Fruit fly (Drosophila melanogaster): ENCODE measurements around the gene CG3557.

CG3557 gene

DNA sequence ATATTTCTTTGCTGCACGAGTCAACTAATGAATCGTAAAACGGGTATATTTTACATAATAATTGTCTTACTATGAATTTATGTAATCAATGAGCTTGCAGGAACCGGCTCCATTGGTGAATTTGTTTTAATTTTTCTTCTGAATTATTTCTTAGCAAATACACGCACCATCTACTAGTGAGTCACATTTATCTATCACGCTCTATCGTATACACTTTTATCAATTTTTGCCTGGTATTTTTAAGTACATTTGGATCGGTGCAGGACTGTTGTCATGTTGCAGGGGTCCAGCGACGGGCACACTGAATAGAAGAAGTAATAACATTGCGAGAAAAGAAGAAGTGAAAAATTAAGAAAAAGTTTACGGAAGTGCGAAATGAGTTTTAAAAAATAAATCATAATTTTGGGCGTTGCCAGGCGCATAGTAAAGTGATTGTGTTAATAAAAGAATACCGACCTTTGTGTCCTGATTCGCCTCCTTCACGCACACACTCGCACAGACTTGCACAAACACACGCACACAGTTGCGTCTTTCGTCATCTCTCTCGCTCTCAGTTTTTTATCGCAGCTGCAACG is 20.4 kb downstream of the CG3557 start, which contains the start of the genes Rab5 and Axud1 (continued):
- TF ChIP-seq Usf (GFP tag; optimal IDR thresholded peaks at IDR 0.05): no peak
- no peak for TF ChIP-seq bcd (GFP tag; optimal IDR thresholded peaks at IDR 0.05)
- TF ChIP-seq sens (GFP tag): peak; percentile 72
- TF ChIP-seq trem (tag; optimal IDR thresholded peaks at IDR 0.05): peak; percentile 60
- TF ChIP-seq CG14710 (tag; optimal IDR thresholded peaks at IDR 0.05): peak; percentile 88
- TF ChIP-seq CG3838 (GFP tag; optimal IDR thresholded peaks at IDR 0.05): no peak
- TF ChIP-seq CG32772 (GFP tag; IDR thresholded peaks at IDR 0.05): 0 out of 2 replicates have a peak, but pooled peaks have one; percentile 15
- no peak for TF ChIP-seq mirr (GFP tag; optimal IDR thresholded peaks at IDR 0.05)
- no peak for TF ChIP-seq chif (GFP tag; optimal IDR thresholded peaks at IDR 0.05)
- TF ChIP-seq CG33557 (GFP tag; optimal IDR thresholded peaks at IDR 0.05): no peak
- TF ChIP-seq Antp (GFP tag; optimal IDR thresholded peaks at IDR 0.05): no peak
- TF ChIP-seq CG7839 (tag; optimal IDR thresholded peaks at IDR 0.05): peak; percentile 4
- no peak for TF ChIP-seq CG6175 (GFP tag; IDR thresholded peaks at IDR 0.05)
- peak; percentile 50 for TF ChIP-seq CG2116 (GFP tag; optimal IDR thresholded peaks at IDR 0.05)
- TF ChIP-seq CG12155 (GFP tag; optimal IDR thresholded peaks at IDR 0.05): no peak
- TF ChIP-seq ewg (GFP tag; optimal IDR thresholded peaks at IDR 0.05): no peak
- TF ChIP-seq H15 (GFP tag; IDR thresholded peaks at IDR 0.05): no peak
- no peak for TF ChIP-seq CG2202 (tag; optimal IDR thresholded peaks at IDR 0.05)
- TF ChIP-seq CG32767 (GFP tag; IDR thresholded peaks at IDR 0.05): no peak
- no peak for TF ChIP-seq Poxn (GFP tag; IDR thresholded peaks at IDR 0.05)
- TF ChIP-seq CG2712 (tag; optimal IDR thresholded peaks at IDR 0.05): peak; percentile 61
- no peak for TF ChIP-seq CG17568 (GFP tag; optimal IDR thresholded peaks at IDR 0.05)
- peak; percentile 41 for TF ChIP-seq Dref (GFP tag; IDR thresholded peaks at IDR 0.05)
- TF ChIP-seq sqz (GFP tag; optimal IDR thresholded peaks at IDR 0.05): peak; percentile 4
- TF ChIP-seq br (optimal IDR thresholded peaks at IDR 0.05): no peak
- TF ChIP-seq ab (GFP tag; optimal IDR thresholded peaks at IDR 0.05): no peak
- no peak for TF ChIP-seq yki (optimal IDR thresholded peaks at IDR 0.05)
- TF ChIP-seq rib (GFP tag; IDR thresholded peaks at IDR 0.05): no peak
- no peak for TF ChIP-seq Fer2 (tag; optimal IDR thresholded peaks at IDR 0.05)
- no peak for TF ChIP-seq CG4707 (GFP tag; optimal IDR thresholded peaks at IDR 0.05)
- no peak for TF ChIP-seq abd-A (tag; optimal IDR thresholded peaks at IDR 0.05)
- TF ChIP-seq CG16779 (GFP tag; IDR thresholded peaks at IDR 0.05): no peak
- no peak for TF ChIP-seq Neu2 (GFP tag; optimal IDR thresholded peaks at IDR 0.05; ENCODE audit: borderline replicate concordance)
- no peak for TF ChIP-seq p53 (GFP tag; optimal IDR thresholded peaks at IDR 0.05)
- TF ChIP-seq lbe (GFP tag; optimal IDR thresholded peaks at IDR 0.05): no peak
- no peak for TF ChIP-seq CG6765 (GFP tag; optimal IDR thresholded peaks at IDR 0.05)
- no peak for TF ChIP-seq sna (GFP tag; IDR thresholded peaks at IDR 0.05; ENCODE audit: partially characterized antibody)
- TF ChIP-seq bowl (GFP tag; IDR thresholded peaks at IDR 0.05): no peak
- no peak; the same call in 1 of the 2 replicates for TF ChIP-seq chm (GFP tag; IDR thresholded peaks at IDR 0.05)
- no peak for TF ChIP-seq CG18619 (GFP tag; optimal IDR thresholded peaks at IDR 0.05)
- TF ChIP-seq sr (GFP tag; IDR thresholded peaks at IDR 0.05): no peak
- TF ChIP-seq insv (GFP tag; optimal IDR thresholded peaks at IDR 0.05): no peak
- TF ChIP-seq Myb (GFP tag; optimal IDR thresholded peaks at IDR 0.05): no peak
- no peak for TF ChIP-seq mld (GFP tag; IDR thresholded peaks at IDR 0.05; ENCODE audit: partially characterized antibody)
- TF ChIP-seq nau (GFP tag; optimal IDR thresholded peaks at IDR 0.05): no peak
- no peak for TF ChIP-seq CG31388 (GFP tag; optimal IDR thresholded peaks at IDR 0.05)
- peak; percentile 79 for TF ChIP-seq BEAF-32 (GFP tag; optimal IDR thresholded peaks at IDR 0.05)
- no peak for TF ChIP-seq Blimp-1 (GFP tag; optimal IDR thresholded peaks at IDR 0.05)
- no peak for TF ChIP-seq Nf-YA (GFP tag; IDR thresholded peaks at IDR 0.05)
- TF ChIP-seq CG18262 (tag; optimal IDR thresholded peaks at IDR 0.05): no peak
- TF ChIP-seq ci (GFP tag; IDR thresholded peaks at IDR 0.05): 0 out of 3 replicates have a peak, but pooled peaks have one; percentile 36
- no peak for TF ChIP-seq CG4730 (GFP tag; IDR thresholded peaks at IDR 0.05)

Data from whole organism, embryonic.